Worm (Caenorhabditis elegans): Measurements from ENCODE around the gene srm-5.

Gene srm-5

DNA sequence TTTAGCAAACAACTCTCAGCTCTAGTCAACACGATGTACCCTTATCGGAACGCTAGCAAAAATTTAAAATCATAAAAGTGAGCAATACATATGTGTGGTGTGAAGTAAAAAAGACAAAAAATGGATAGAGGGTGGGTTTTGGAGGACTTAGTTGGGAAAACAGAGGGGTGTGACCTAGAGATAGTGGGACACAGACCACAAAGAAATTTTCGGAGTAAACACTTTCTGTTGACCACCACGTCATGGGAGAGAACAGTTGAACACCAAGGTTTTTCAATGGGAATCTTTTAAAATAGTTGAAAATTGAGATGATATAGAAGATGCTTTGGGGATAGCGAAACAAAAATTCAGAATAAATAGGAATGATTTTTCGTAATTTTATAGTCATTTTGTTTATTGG, 17.8 kb upstream of the srm-5 start (continued):
- TF ChIP-seq mdl-1 (tag; optimal IDR thresholded peaks at IDR 0.05): no peak
- no peak for TF ChIP-seq elt-2 (tag; optimal IDR thresholded peaks at IDR 0.05)
- no peak for TF ChIP-seq tbx-2 (tag; optimal IDR thresholded peaks at IDR 0.05)

ce11 chrV:14317621-14318020, 17.4 kb upstream of the srm-5 start:
- no peak for TF ChIP-seq zip-4 (GFP tag; optimal IDR thresholded peaks at IDR 0.05)
- no peak for TF ChIP-seq ceh-8 (GFP tag; optimal IDR thresholded peaks at IDR 0.05)
- no peak for TF ChIP-seq ztf-11 (tag; optimal IDR thresholded peaks at IDR 0.05)
- no peak for TF ChIP-seq xbp-1 (tag; optimal IDR thresholded peaks at IDR 0.05)
- no peak for TF ChIP-seq C16A3.4 (tag; optimal IDR thresholded peaks at IDR 0.05)
- TF ChIP-seq aha-1 (tag; optimal IDR thresholded peaks at IDR 0.05): no peak
- no peak for TF ChIP-seq nhr-237 (tag; optimal IDR thresholded peaks at IDR 0.05)
- peak; percentile 66 for TF ChIP-seq fkh-8 (tag; optimal IDR thresholded peaks at IDR 0.05)
- peak; percentile 3 for TF ChIP-seq ceh-90 (tag; optimal IDR thresholded peaks at IDR 0.05)
- no peak for TF ChIP-seq snu-23 (GFP tag; optimal IDR thresholded peaks at IDR 0.05)
- peak; percentile 54 for TF ChIP-seq pax-3 (tag; optimal IDR thresholded peaks at IDR 0.05)
- TF ChIP-seq sox-4 (tag; optimal IDR thresholded peaks at IDR 0.05): no peak

DNA sequence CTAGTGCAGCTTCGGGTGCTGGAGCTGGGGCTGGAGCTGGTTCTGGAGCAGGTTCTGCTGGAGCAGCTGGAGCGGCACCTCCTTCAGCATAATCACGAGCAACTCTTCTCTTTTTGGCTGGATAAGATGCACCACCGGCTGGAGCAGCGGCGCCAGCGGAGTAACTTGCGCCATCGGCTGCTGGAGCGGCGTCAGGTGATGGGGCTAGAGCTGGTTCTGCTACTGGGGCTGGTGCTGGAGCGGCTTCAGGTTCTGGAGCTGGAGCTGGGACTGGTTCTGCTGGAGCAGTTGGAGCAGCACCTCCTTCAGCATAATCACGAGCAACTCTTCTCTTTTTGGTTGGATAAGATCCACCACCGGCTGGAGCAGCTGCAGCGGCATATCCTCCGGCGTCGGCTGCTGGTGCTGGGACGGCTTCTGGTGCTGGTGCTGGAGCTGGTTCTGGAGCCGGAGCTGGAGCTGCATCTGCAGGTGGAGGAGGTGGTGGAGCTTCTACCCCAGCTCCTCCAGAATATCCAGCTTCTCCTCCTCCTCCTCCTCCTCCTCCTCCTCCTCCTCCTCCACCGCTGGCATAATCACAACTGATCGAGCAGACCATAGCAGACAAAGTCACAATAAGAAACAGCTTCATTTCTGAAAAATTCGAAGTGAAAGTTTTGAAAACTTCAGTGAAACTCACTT, 15.8 kb upstream of the srm-5 start, which contains the start of gene F47B8.13:
Gene F47B8.13 (minus strand): TSS at position 631 of the 681 bp plus-strand sequence.
- TF ChIP-seq ceh-8 (GFP tag; optimal IDR thresholded peaks at IDR 0.05) (peak; percentile 40), efl-3 (GFP tag; optimal IDR thresholded peaks at IDR 0.05) (no peak)

ce11 chrV:14320246-14320645, 14.8 kb upstream of the srm-5 start, which contains the start of gene F47B8.14:
F47B8.14 (plus strand) TSS chrV:14320546.
- TF ChIP-seq nhr-85 (tag) (no peak), nhr-12 (tag; optimal IDR thresholded peaks at IDR 0.05) (no peak), F16B12.6 (tag; optimal IDR thresholded peaks at IDR 0.05) (no peak), C04F5.9 (tag; optimal IDR thresholded peaks at IDR 0.05) (no peak), pag-3 (tag; optimal IDR thresholded peaks at IDR 0.05; ENCODE audit: borderline replicate concordance, insufficient read depth) (no peak), irx-1 (tag; optimal IDR thresholded peaks at IDR 0.05) (no peak), nhr-90 (tag; optimal IDR thresholded peaks at IDR 0.05; ENCODE audit: poor library complexity) (no peak), nhr-20 (tag; optimal IDR thresholded peaks at IDR 0.05) (no peak), elt-3 (tag; optimal IDR thresholded peaks at IDR 0.05) (no peak), sox-4 (tag; optimal IDR thresholded peaks at IDR 0.05) (no peak), nhr-11 (tag; optimal IDR thresholded peaks at IDR 0.05) (no peak), ceh-63 (GFP tag; optimal IDR thresholded peaks at IDR 0.05) (no peak), tlp-1 (tag; optimal IDR thresholded peaks at IDR 0.05) (no peak), aha-1 (tag; optimal IDR thresholded peaks at IDR 0.05) (no peak)

DNA sequence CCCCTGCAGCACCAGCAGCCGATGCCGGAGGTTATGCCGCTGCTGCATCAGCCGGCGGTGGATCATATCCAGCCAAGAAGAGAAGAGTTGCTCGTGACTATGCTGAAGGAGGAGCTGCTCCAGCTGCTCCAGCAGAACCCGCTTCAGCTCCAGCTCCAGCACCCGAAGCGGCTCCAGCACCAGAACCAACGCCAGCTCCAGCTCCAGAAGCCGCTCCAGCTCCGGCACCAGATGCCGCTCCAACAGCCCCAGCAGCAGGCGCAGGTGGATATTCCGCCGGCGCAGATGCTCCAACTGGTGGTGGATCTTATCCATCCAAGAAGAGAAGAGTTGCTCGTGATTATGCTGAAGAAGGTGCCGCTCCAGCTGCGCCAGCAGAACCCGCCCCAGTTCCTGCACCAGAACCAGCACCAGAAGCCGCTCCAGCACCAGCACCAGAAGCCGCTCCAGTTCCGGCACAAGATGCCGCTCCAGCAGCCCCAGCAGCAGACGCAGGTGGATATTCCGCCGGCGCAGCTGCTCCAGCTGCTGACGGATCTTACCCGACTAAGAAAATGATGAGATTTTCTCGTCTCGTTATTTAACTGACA, 14.2 kb upstream of the srm-5 start:
- no peak for TF ChIP-seq efl-1 (optimal IDR thresholded peaks at IDR 0.05)
- TF ChIP-seq efl-1 (GFP tag; optimal IDR thresholded peaks at IDR 0.05 in 1 of 2): peak in 1 of 2 experiments; percentile 61
- TF ChIP-seq lsy-2 (tag; optimal IDR thresholded peaks at IDR 0.05): no peak
- TF ChIP-seq nhr-19 (GFP tag; conservative IDR thresholded peaks at IDR 0.05): no peak

DNA sequence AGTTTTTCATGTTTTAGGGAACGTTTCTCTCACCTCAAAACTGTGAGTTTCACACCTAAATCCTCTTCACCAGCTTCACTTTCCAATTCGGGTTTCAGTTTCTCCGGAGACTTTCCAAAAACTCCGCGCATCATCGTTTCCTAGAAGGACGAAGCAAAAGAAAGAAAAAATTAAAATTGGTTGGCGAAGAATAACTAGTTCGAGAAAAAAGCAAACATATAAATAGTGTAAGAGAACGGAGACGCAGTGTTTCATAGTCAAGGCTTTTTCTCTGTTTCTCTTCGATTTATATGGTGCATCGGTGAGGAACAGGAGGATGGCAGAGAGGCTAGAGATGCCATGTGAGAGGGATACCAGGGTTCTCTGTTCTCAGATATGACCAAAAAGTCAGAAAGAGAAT, 12.3 kb upstream of the srm-5 start, which contains the start of gene F47B8.3:
Gene F47B8.3 (minus strand): TSS at position 261 of the 400 bp plus-strand sequence.
- TF ChIP-seq nhr-19 (GFP tag; conservative IDR thresholded peaks at IDR 0.05) (peak; percentile 20; the same call in 1 of the 2 replicates), skn-1 (tag; optimal IDR thresholded peaks at IDR 0.05) (no peak), mdl-1 (tag; optimal IDR thresholded peaks at IDR 0.05) (peak in 1 of 2 experiments; percentile 59), nhr-20 (tag; optimal IDR thresholded peaks at IDR 0.05) (peak; percentile 53), efl-3 (GFP tag; optimal IDR thresholded peaks at IDR 0.05) (no peak), blmp-1 (tag; optimal IDR thresholded peaks at IDR 0.05) (peak; percentile 50), ets-5 (GFP tag; IDR thresholded peaks at IDR 0.05) (no peak), fkh-4 (tag; optimal IDR thresholded peaks at IDR 0.05; ENCODE audit: borderline replicate concordance) (no peak), swsn-7 (tag; optimal IDR thresholded peaks at IDR 0.05) (peak; percentile 40), sptf-1 (tag; optimal IDR thresholded peaks at IDR 0.05) (no peak), dsc-1 (tag; optimal IDR thresholded peaks at IDR 0.05) (no peak), nhr-237 (tag; optimal IDR thresholded peaks at IDR 0.05) (no peak), pax-3 (tag; optimal IDR thresholded peaks at IDR 0.05) (no peak), snpc-4 (tag; optimal IDR thresholded peaks at IDR 0.05) (peak; percentile 55), alr-1 (tag; optimal IDR thresholded peaks at IDR 0.05; ENCODE audit: borderline replicate concordance) (no peak), ceh-88 (GFP tag; IDR thresholded peaks at IDR 0.05) (no peak), fkh-10 (GFP tag; optimal IDR thresholded peaks at IDR 0.05) (no peak)
